Worm (Caenorhabditis elegans) whole organism, early embryonic: ENCODE results near the gene F01F1.11.

Experiments used
- B0310.2 ChIP-seq: sonication (generic microtip); optimal IDR thresholded peaks from 2 replicates; lab custom pipeline; 2016; ENCODE audit warnings: mild to moderate bottlenecking, missing genetic modification characterization, missing compliant biosample characterization
- F13C5.2 ChIP-seq: sonication (generic microtip); optimal IDR thresholded peaks from 2 replicates; lab custom pipeline; 2017; ENCODE audit warnings: mild to moderate bottlenecking, missing genetic modification characterization, inconsistent platforms, missing compliant biosample characterization
- aly-1 ChIP-seq: sonication (generic microtip); optimal IDR thresholded peaks from 2 replicates; lab custom pipeline; 2016; ENCODE audit warnings: missing genetic modification characterization, missing compliant biosample characterization
- ama-1 ChIP-seq: fragments of 150-350 bp; optimal IDR thresholded peaks from 2 replicates; lab custom pipeline; 2014
- ceh-13 ChIP-seq: fragments of 200-800 bp; sonication (Bioruptor generic); optimal IDR thresholded peaks from 2 replicates; lab custom pipeline; 2018; ENCODE audit warnings: mild to moderate bottlenecking, missing genetic modification characterization, missing compliant biosample characterization
- ceh-36 ChIP-seq: sonication (generic microtip); optimal IDR thresholded peaks from 2 replicates; lab custom pipeline; 2016; ENCODE audit warnings: missing genetic modification characterization, inconsistent platforms, missing compliant biosample characterization
- ets-7 ChIP-seq: sonication (generic microtip); optimal IDR thresholded peaks from 2 replicates; lab custom pipeline; 2016; ENCODE audit warnings: missing genotype, missing genetic modification characterization, missing compliant biosample characterization
- flt-1 ChIP-seq: fragments of 200-800 bp; sonication (Bioruptor generic); IDR thresholded peaks from 2 replicates; pipeline ENCODE4 v1.3.6; 2022; ENCODE audit warnings: missing genetic modification characterization, missing compliant biosample characterization
- hmbx-1 ChIP-seq: sonication (generic microtip); optimal IDR thresholded peaks from 2 replicates; lab custom pipeline; 2016; ENCODE audit warnings: mild to moderate bottlenecking, missing genetic modification characterization, missing compliant biosample characterization
- hmg-4 ChIP-seq: fragments of 200-800 bp; sonication (Bioruptor generic); optimal IDR thresholded peaks from 2 replicates; lab custom pipeline; 2018; ENCODE audit warnings: mild to moderate bottlenecking, missing genetic modification characterization, missing compliant biosample characterization
- hnd-1 ChIP-seq: sonication (generic microtip); optimal IDR thresholded peaks from 2 replicates; lab custom pipeline; 2016; ENCODE audit warnings: missing genetic modification characterization, missing compliant biosample characterization
- pes-1 ChIP-seq: fragments of 200-800 bp; sonication (Bioruptor generic); IDR thresholded peaks from 2 replicates; pipeline ENCODE4 v1.3.6; 2022; ENCODE audit warnings: missing genetic modification reagents, missing genetic modification characterization, missing compliant biosample characterization
- scrt-1 ChIP-seq: fragments of 200-800 bp; sonication (Bioruptor generic); IDR thresholded peaks from 2 replicates; pipeline ENCODE4 v1.3.6; 2022; ENCODE audit warnings: missing genetic modification characterization, missing compliant biosample characterization
- sea-1 ChIP-seq: fragments of 200-800 bp; sonication (Bioruptor generic); conservative IDR thresholded peaks from 2 replicates; pipeline ENCODE4 v1.3.6; 2022; ENCODE audit warnings: missing genetic modification characterization, missing compliant biosample characterization
- tbx-11 ChIP-seq: fragments of 200-800 bp; sonication (Bioruptor generic); IDR thresholded peaks from 2 replicates; pipeline ENCODE4 v1.3.6; 2022; ENCODE audit warnings: missing genetic modification characterization, missing compliant biosample characterization
- tbx-37 ChIP-seq: fragments of 200-800 bp; sonication (Bioruptor generic); conservative IDR thresholded peaks from 2 replicates; pipeline ENCODE4 v1.3.6; 2022; ENCODE audit warnings: missing genetic modification reagents, missing genetic modification characterization, missing compliant biosample characterization
- tra-4 ChIP-seq: sonication (generic microtip); optimal IDR thresholded peaks from 2 replicates; lab custom pipeline; 2017; ENCODE audit warnings: missing genetic modification characterization, missing compliant biosample characterization

The F01F1.11 gene

DNA sequence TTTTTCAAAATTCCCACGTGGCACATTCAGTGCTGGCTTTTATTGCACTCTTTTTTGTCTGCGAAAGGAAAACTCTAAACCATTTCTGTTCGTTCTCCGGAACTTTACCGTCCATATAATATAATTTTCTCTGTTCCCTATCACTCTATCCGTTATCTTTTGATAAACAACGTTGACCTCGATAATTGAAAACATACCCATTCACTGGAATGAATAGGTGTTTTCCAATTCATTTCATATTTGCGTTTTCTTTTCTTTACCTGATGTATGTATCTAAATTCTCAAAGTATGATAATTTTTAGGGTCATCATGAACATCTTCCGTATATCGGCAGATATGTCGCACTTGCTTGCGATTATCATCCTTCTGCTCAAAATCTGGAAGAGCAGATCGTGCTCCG is 35.1 kb upstream of the F01F1.11 start, which contains the start of gene erd-2.2:
Gene erd-2.2, plus strand, starts transcription at position 301 of the 400 bp plus-strand sequence.
- no peak for TF ChIP-seq ets-7 (tag; lab: Kevin White, UChicago)
- no peak for TF ChIP-seq tra-4 (tag; lab: Kevin White, UChicago)
- no peak for TF ChIP-seq aly-1 (tag; lab: Kevin White, UChicago)
- no peak for TF ChIP-seq sea-1 (GFP tag; lab: Robert Waterston, UW)
- TF ChIP-seq ceh-36 (tag; lab: Kevin White, UChicago), result no peak
- TF ChIP-seq hmbx-1 (tag; lab: Kevin White, UChicago), result no peak
- TF ChIP-seq F13C5.2 (tag; lab: Kevin White, UChicago), result no peak
- TF ChIP-seq B0310.2 (tag; lab: Kevin White, UChicago), result no peak

- no peak for TF ChIP-seq B0310.2 (tag; lab: Kevin White, UChicago)
- TF ChIP-seq F13C5.2 (tag; lab: Kevin White, UChicago), result peak; percentile 23
These were observed 34.4 kb upstream of the F01F1.11 start, which contains the start of gene dpff-1 for ce11 chrIII:5906059-5906458. Gene dpff-1 (minus strand): TSS chrIII:5906346.

- TF ChIP-seq ceh-13, result no peak
- TF ChIP-seq tbx-37, result no peak
- no peak for TF ChIP-seq tbx-11 (GFP tag; lab: Robert Waterston, UW)
- TF ChIP-seq tra-4 (tag; lab: Kevin White, UChicago), result no peak
- no peak for TF ChIP-seq ets-7 (tag; lab: Kevin White, UChicago)
- no peak for TF ChIP-seq aly-1 (tag; lab: Kevin White, UChicago)
- TF ChIP-seq ama-1, result no peak
These were observed 30.9 kb upstream of the F01F1.11 start for ce11 chrIII:5902558-5902957.

- no peak for TF ChIP-seq F13C5.2 (tag; lab: Kevin White, UChicago)
- no peak for TF ChIP-seq hmg-4 (GFP tag; lab: Kevin White, UChicago)
- no peak for TF ChIP-seq tra-4 (tag; lab: Kevin White, UChicago)
- TF ChIP-seq ceh-36 (tag; lab: Kevin White, UChicago), result no peak
- TF ChIP-seq tbx-11 (GFP tag; lab: Robert Waterston, UW), result no peak
- TF ChIP-seq B0310.2 (tag; lab: Kevin White, UChicago), result no peak
- TF ChIP-seq hnd-1 (tag; lab: Kevin White, UChicago), result no peak
- no peak; the same call in 1 of the 2 replicates for TF ChIP-seq flt-1 (GFP tag; lab: Robert Waterston, UW)
- TF ChIP-seq ets-7 (tag; lab: Kevin White, UChicago), result no peak
- TF ChIP-seq ceh-13, result no peak
- no peak for TF ChIP-seq scrt-1 (GFP tag; lab: Robert Waterston, UW)
- TF ChIP-seq sea-1 (GFP tag; lab: Robert Waterston, UW), result no peak
- no peak for TF ChIP-seq tbx-37
- TF ChIP-seq ama-1, result no peak
- no peak for TF ChIP-seq aly-1 (tag; lab: Kevin White, UChicago)
- TF ChIP-seq pes-1 (GFP tag; lab: Robert Waterston, UW), result no peak
- no peak for TF ChIP-seq hmbx-1 (tag; lab: Kevin White, UChicago)
These were observed 29.0 kb upstream of the F01F1.11 start for ce11 chrIII:5900709-5901108.

DNA sequence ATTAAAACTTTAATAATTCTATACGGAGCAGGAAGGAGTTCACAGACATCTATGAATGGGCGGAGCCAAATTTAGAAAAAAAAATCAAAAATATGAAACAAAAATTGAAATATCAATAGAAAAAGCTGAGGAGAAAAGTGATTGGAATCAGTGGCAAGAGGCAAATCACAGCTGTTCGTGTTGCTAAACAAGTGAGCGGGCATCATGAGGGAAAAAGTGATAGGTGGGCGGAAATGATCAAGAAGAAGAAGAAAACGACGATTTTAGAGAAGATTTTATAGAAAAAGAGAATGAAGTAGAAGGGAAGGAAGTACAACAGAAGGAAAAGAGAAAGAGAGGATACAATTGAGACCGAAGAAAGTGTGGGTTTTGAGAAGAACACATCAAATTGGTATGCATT is 27.0 kb upstream of the F01F1.11 start:
- TF ChIP-seq tra-4 (tag; lab: Kevin White, UChicago) (no peak), aly-1 (tag; lab: Kevin White, UChicago) (no peak), hmg-4 (GFP tag; lab: Kevin White, UChicago) (no peak), hnd-1 (tag; lab: Kevin White, UChicago) (no peak), B0310.2 (tag; lab: Kevin White, UChicago) (no peak), tbx-11 (GFP tag; lab: Robert Waterston, UW) (no peak), tbx-37 (no peak), ceh-36 (tag; lab: Kevin White, UChicago) (no peak), sea-1 (GFP tag; lab: Robert Waterston, UW) (no peak), ceh-13 (no peak), scrt-1 (GFP tag; lab: Robert Waterston, UW) (no peak), F13C5.2 (tag; lab: Kevin White, UChicago) (no peak), ets-7 (tag; lab: Kevin White, UChicago) (no peak), pes-1 (GFP tag; lab: Robert Waterston, UW) (no peak), ama-1 (no peak)

- TF ChIP-seq F13C5.2 (tag; lab: Kevin White, UChicago) (no peak), hnd-1 (tag; lab: Kevin White, UChicago) (no peak), aly-1 (tag; lab: Kevin White, UChicago) (no peak), B0310.2 (tag; lab: Kevin White, UChicago) (no peak), ama-1 (no peak), ceh-36 (tag; lab: Kevin White, UChicago) (no peak), flt-1 (GFP tag; lab: Robert Waterston, UW) (no peak), hmg-4 (GFP tag; lab: Kevin White, UChicago) (no peak), scrt-1 (GFP tag; lab: Robert Waterston, UW) (no peak), hmbx-1 (tag; lab: Kevin White, UChicago) (no peak), sea-1 (GFP tag; lab: Robert Waterston, UW) (no peak), tbx-11 (GFP tag; lab: Robert Waterston, UW) (no peak), ets-7 (tag; lab: Kevin White, UChicago) (no peak), tra-4 (tag; lab: Kevin White, UChicago) (no peak), pes-1 (GFP tag; lab: Robert Waterston, UW) (no peak), ceh-13 (no peak), tbx-37 (no peak)
These were observed 25.8 kb upstream of the F01F1.11 start for ce11 chrIII:5897468-5897867.

DNA sequence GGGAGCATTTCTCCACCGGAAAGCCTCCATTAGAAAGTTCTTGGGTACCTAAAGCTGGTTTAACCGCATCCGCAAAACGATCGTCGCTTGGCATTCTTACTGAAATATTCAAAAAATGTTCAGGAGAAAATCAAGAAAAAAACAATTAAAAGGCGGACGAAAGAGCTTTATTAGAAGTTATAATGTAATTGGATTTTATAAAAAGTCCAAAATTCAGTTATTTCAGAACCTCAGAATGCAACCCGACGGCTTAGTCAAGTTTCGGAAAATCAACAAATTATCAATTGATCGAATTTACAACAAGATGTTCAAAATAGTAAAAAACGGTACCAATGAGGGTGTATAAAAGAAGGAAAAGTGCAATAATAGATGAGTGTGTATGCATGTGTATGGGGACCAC is 24.2 kb upstream of the F01F1.11 start, which contains the start of gene pxl-1:
Gene pxl-1, minus strand, starts transcription at position 101 of the 400 bp plus-strand sequence.
- TF ChIP-seq hnd-1 (tag; lab: Kevin White, UChicago) (no peak), pes-1 (GFP tag; lab: Robert Waterston, UW) (no peak), tra-4 (tag; lab: Kevin White, UChicago) (no peak), flt-1 (GFP tag; lab: Robert Waterston, UW) (no peak), ceh-36 (tag; lab: Kevin White, UChicago) (no peak), aly-1 (tag; lab: Kevin White, UChicago) (no peak), hmbx-1 (tag; lab: Kevin White, UChicago) (no peak), hmg-4 (GFP tag; lab: Kevin White, UChicago) (no peak), scrt-1 (GFP tag; lab: Robert Waterston, UW) (no peak), ceh-13 (no peak), sea-1 (GFP tag; lab: Robert Waterston, UW) (no peak), F13C5.2 (tag; lab: Kevin White, UChicago) (no peak), B0310.2 (tag; lab: Kevin White, UChicago) (no peak)
